Worm (Caenorhabditis elegans) whole organism, L1 larva: Measurements from ENCODE around the gene Y110A2AL.10.
A peak's percentile ranks its signal among the peaks of the same experiment; 100 is the strongest.

Source experiments
- Y116A8C.19 ChIP-seq: sonication (generic microtip); optimal IDR thresholded peaks from 2 replicates; lab custom pipeline; 2016; ENCODE audit warnings: missing compliant biosample characterization, missing genetic modification characterization, borderline replicate concordance
- aly-2 ChIP-seq: fragments of 150-350 bp; optimal IDR thresholded peaks from 2 replicates; lab custom pipeline; 2014; ENCODE audit warnings: missing biosample characterization, missing genetic modification characterization
- blmp-1 ChIP-seq: fragments of 150-350 bp; optimal IDR thresholded peaks from 2 replicates; lab custom pipeline; 2014; ENCODE audit warnings: missing biosample characterization, missing genetic modification characterization
- ceh-63 ChIP-seq: fragments of 200-800 bp; sonication (Bioruptor generic); optimal IDR thresholded peaks from 2 replicates; lab custom pipeline; 2018; ENCODE audit warnings: mild to moderate bottlenecking, missing genetic modification characterization, missing compliant biosample characterization
- ceh-8 ChIP-seq: fragments of 200-800 bp; sonication (Bioruptor generic); optimal IDR thresholded peaks from 2 replicates; lab custom pipeline; 2018; ENCODE audit warnings: mild to moderate bottlenecking, missing genetic modification characterization, moderate library complexity, missing compliant biosample characterization
- dpl-1 ChIP-seq, 3 experiments: fragments of 150-350 bp in 2 of 3; sonication (generic microtip) in 1 of 3; optimal IDR thresholded peaks; 2 replicates each; lab custom pipeline; 2014 to 2017; ENCODE audit warnings: missing biosample characterization in 3 of 3, missing genetic modification characterization in 3 of 3, missing genetic modification reagents in 3 of 3
- dsc-1 ChIP-seq: sonication (generic microtip); optimal IDR thresholded peaks from 2 replicates; lab custom pipeline; 2016; ENCODE audit warnings: mild to moderate bottlenecking, missing genetic modification characterization, missing compliant biosample characterization
- efl-3 ChIP-seq: fragments of 200-800 bp; sonication (Bioruptor generic); optimal IDR thresholded peaks from 2 replicates; lab custom pipeline; 2018; ENCODE audit warnings: mild to moderate bottlenecking, missing genetic modification characterization, missing compliant biosample characterization
- egl-13 ChIP-seq: sonication (generic microtip); optimal IDR thresholded peaks from 2 replicates; lab custom pipeline; 2016; ENCODE audit warnings: missing genotype, missing genetic modification reagents, missing genetic modification characterization, missing compliant biosample characterization
- elt-3 ChIP-seq, 6 experiments: fragments of 150-350 bp in 1 of 6; sonication (generic microtip); optimal IDR thresholded peaks; 2 replicates each; lab custom pipeline; 2017 to 2018; ENCODE audit warnings: missing biosample characterization in 6 of 6, missing genetic modification characterization in 6 of 6, inconsistent platforms in 1 of 6
- ets-5 ChIP-seq: fragments of 200-800 bp; sonication (Bioruptor generic); IDR thresholded peaks from 2 replicates; pipeline ENCODE4 v1.3.6; 2022; ENCODE audit warnings: missing genetic modification characterization, missing compliant biosample characterization
- fkh-4 ChIP-seq: sonication (generic microtip); optimal IDR thresholded peaks from 2 replicates; lab custom pipeline; 2016; ENCODE audit warnings: missing compliant biosample characterization, missing genetic modification characterization, borderline replicate concordance
- fkh-8 ChIP-seq: sonication (generic microtip); optimal IDR thresholded peaks from 2 replicates; lab custom pipeline; 2016; ENCODE audit warnings: mild to moderate bottlenecking, missing genetic modification characterization, missing compliant biosample characterization
- fos-1 ChIP-seq: fragments of 150-350 bp; optimal IDR thresholded peaks from 2 replicates; lab custom pipeline; 2014; ENCODE audit warnings: missing biosample characterization, missing genetic modification characterization
- grh-1 ChIP-seq: fragments of 200-800 bp; sonication (Bioruptor generic); IDR thresholded peaks from 2 replicates; pipeline ENCODE4 v1.3.6; 2022; ENCODE audit warnings: missing genetic modification reagents, missing genetic modification characterization, missing compliant biosample characterization
- hlh-17 ChIP-seq: fragments of 200-800 bp; sonication (Bioruptor generic); optimal IDR thresholded peaks from 2 replicates; lab custom pipeline; 2018; ENCODE audit warnings: missing genetic modification characterization, mild to moderate bottlenecking, missing compliant biosample characterization, moderate library complexity, borderline replicate concordance
- hlh-4 ChIP-seq: sonication (generic microtip); optimal IDR thresholded peaks from 2 replicates; lab custom pipeline; 2016; ENCODE audit warnings: mild to moderate bottlenecking, missing genetic modification characterization, missing compliant biosample characterization
- hpl-2 ChIP-seq: fragments of 150-350 bp; optimal IDR thresholded peaks from 2 replicates; lab custom pipeline; 2014; ENCODE audit warnings: missing biosample characterization, missing genetic modification reagents, missing genetic modification characterization
- lin-13 ChIP-seq: fragments of 150-350 bp; optimal IDR thresholded peaks from 2 replicates; lab custom pipeline; 2014; ENCODE audit warnings: missing biosample characterization, missing genetic modification reagents, missing genetic modification characterization
- lin-14 ChIP-seq: fragments of 200-800 bp; sonication (Bioruptor generic); optimal IDR thresholded peaks from 2 replicates; lab custom pipeline; 2018; ENCODE audit warnings: mild to moderate bottlenecking, missing genetic modification characterization, moderate library complexity, missing compliant biosample characterization
- lin-15B ChIP-seq: fragments of 150-350 bp; sonication (generic microtip); optimal IDR thresholded peaks from 3 replicates; lab custom pipeline; 2014; ENCODE audit warnings: missing biosample characterization, missing genetic modification characterization
- lin-35 ChIP-seq, 2 experiments: fragments of 150-350 bp; optimal IDR thresholded peaks; 2 replicates each; lab custom pipeline; 2014; ENCODE audit warnings: missing biosample characterization in 2 of 2, missing genetic modification characterization in 2 of 2, missing genetic modification reagents in 2 of 2
- mab-9 ChIP-seq: fragments of 200-800 bp; sonication (Bioruptor generic); IDR thresholded peaks from 2 replicates; pipeline ENCODE4 v1.3.6; 2022; ENCODE audit warnings: missing genetic modification reagents, missing genetic modification characterization, missing compliant biosample characterization
- mdl-1 ChIP-seq, 2 experiments: fragments of 150-350 bp; optimal IDR thresholded peaks; 2 replicates each; lab custom pipeline; 2014 to 2017; ENCODE audit warnings: missing biosample characterization in 2 of 2, missing genetic modification characterization in 2 of 2, inconsistent platforms in 1 of 2
- mef-2 ChIP-seq: fragments of 150-350 bp; optimal IDR thresholded peaks from 2 replicates; lab custom pipeline; 2014; ENCODE audit warnings: missing biosample characterization, missing genetic modification characterization
- mep-1 ChIP-seq: fragments of 150-350 bp; optimal IDR thresholded peaks from 2 replicates; lab custom pipeline; 2014; ENCODE audit warnings: missing biosample characterization, missing genetic modification characterization
- nhr-11 ChIP-seq: fragments of 150-350 bp; optimal IDR thresholded peaks from 2 replicates; lab custom pipeline; 2014; ENCODE audit warnings: missing biosample characterization, missing genetic modification characterization
- nhr-19 ChIP-seq: fragments of 200-800 bp; sonication (Bioruptor generic); conservative IDR thresholded peaks from 2 replicates; pipeline ENCODE4 v1.3.6; 2022; ENCODE audit warnings: missing genetic modification characterization, missing compliant biosample characterization
- nhr-20 ChIP-seq: sonication (generic microtip); optimal IDR thresholded peaks from 2 replicates; lab custom pipeline; 2016; ENCODE audit warnings: mild to moderate bottlenecking, missing genetic modification characterization, missing compliant biosample characterization
- nhr-28 ChIP-seq: fragments of 150-350 bp; optimal IDR thresholded peaks from 2 replicates; lab custom pipeline; 2014; ENCODE audit warnings: missing biosample characterization, missing genetic modification characterization
- nhr-71 ChIP-seq: sonication (generic microtip); optimal IDR thresholded peaks from 2 replicates; lab custom pipeline; 2016; ENCODE audit warnings: mild to moderate bottlenecking, missing genetic modification characterization, moderate library complexity, missing compliant biosample characterization
- nhr-84 ChIP-seq: sonication (generic microtip); optimal IDR thresholded peaks from 2 replicates; lab custom pipeline; 2017; ENCODE audit warnings: missing biosample characterization, missing genetic modification characterization
- nhr-85 ChIP-seq: sonication (generic microtip); peaks from one replicate; lab custom pipeline; 2016; ENCODE audit warnings: missing genetic modification characterization, inconsistent platforms, missing compliant biosample characterization
- rnt-1 ChIP-seq: sonication (generic microtip); optimal IDR thresholded peaks from 2 replicates; lab custom pipeline; 2016; ENCODE audit warnings: mild to moderate bottlenecking, missing genetic modification characterization, moderate library complexity, missing compliant biosample characterization
- skn-1 ChIP-seq: fragments of 150-350 bp; optimal IDR thresholded peaks from 2 replicates; lab custom pipeline; 2014; ENCODE audit warnings: missing biosample characterization, missing genetic modification characterization
- snpc-4 ChIP-seq: fragments of 150-350 bp; optimal IDR thresholded peaks from 2 replicates; lab custom pipeline; 2014; ENCODE audit warnings: missing biosample characterization, missing genetic modification characterization
- snu-23 ChIP-seq: sonication (generic microtip); optimal IDR thresholded peaks from 2 replicates; lab custom pipeline; 2016; ENCODE audit warnings: missing genetic modification characterization, missing compliant biosample characterization
- sox-4 ChIP-seq: sonication (generic microtip); optimal IDR thresholded peaks from 2 replicates; lab custom pipeline; 2016; ENCODE audit warnings: missing genetic modification characterization, missing compliant biosample characterization
- sup-37 ChIP-seq: fragments of 200-800 bp; sonication (Bioruptor generic); optimal IDR thresholded peaks from 2 replicates; lab custom pipeline; 2018; ENCODE audit warnings: mild to moderate bottlenecking, missing genetic modification characterization, missing compliant biosample characterization
- swsn-7 ChIP-seq: sonication (generic microtip); optimal IDR thresholded peaks from 2 replicates; lab custom pipeline; 2016; ENCODE audit warnings: missing genetic modification characterization, missing compliant biosample characterization
- unc-98 ChIP-seq: fragments of 200-800 bp; sonication (Bioruptor generic); IDR thresholded peaks from 2 replicates; pipeline ENCODE4 v1.3.6; 2022; ENCODE audit warnings: missing genetic modification characterization, missing compliant biosample characterization
- vab-15 ChIP-seq: sonication (generic microtip); optimal IDR thresholded peaks from 2 replicates; lab custom pipeline; 2017; ENCODE audit warnings: missing genotype, mild to moderate bottlenecking, missing genetic modification characterization, missing compliant biosample characterization
- xbp-1 ChIP-seq: sonication (generic microtip); optimal IDR thresholded peaks from 2 replicates; lab custom pipeline; 2016; ENCODE audit warnings: missing genetic modification characterization, missing compliant biosample characterization
- zag-1 ChIP-seq: fragments of 150-350 bp; optimal IDR thresholded peaks from 2 replicates; lab custom pipeline; 2014; ENCODE audit warnings: missing biosample characterization, missing genetic modification characterization
- zip-4 ChIP-seq: fragments of 200-800 bp; sonication (Bioruptor generic); optimal IDR thresholded peaks from 2 replicates; lab custom pipeline; 2018; ENCODE audit warnings: mild to moderate bottlenecking, missing genetic modification characterization, moderate library complexity, missing compliant biosample characterization
- ztf-11 ChIP-seq, 2 experiments: sonication (generic microtip); optimal IDR thresholded peaks; 2 replicates each; lab custom pipeline; 2016 to 2017; ENCODE audit warnings: missing genetic modification characterization in 2 of 2, missing biosample characterization in 1 of 2, missing compliant biosample characterization in 1 of 2
- ztf-4 ChIP-seq: fragments of 150-350 bp; optimal IDR thresholded peaks from 2 replicates; lab custom pipeline; 2014; ENCODE audit warnings: missing biosample characterization, missing genetic modification characterization

Y110A2AL.10 gene

DNA sequence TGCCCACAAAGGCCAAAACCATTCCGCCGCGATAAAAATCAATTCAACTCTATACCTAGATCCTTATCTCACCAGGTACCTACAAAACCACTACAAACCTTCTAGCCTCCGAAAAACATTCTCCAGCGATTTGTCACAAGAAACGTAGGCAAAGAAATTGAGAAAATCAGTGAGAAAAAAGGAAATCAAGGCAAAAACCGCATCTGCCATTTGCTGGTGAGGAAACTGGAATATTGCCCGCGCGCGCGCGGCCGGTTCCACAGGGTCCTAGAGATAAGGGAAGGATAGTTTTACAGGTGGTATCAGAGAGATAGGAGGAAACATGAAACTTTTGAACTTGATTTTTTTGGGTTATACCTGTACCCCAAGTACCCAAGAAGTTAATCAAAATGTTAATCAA, 14.2 kb downstream of the Y110A2AL.10 start (continued):
- TF ChIP-seq egl-13 (tag; lab: Kevin White, UChicago) (no peak), fos-1 (tag; lab: Kevin White, UChicago) (no peak), rnt-1 (peak; percentile 29), elt-3 (tag; optimal IDR thresholded peaks at IDR 0.05; lab: Kevin White, UChicago) (peak; percentile 16 to 88 (median 73)), hlh-4 (tag; lab: Kevin White, UChicago) (no peak), lin-13 (GFP tag; lab: Kevin White, UChicago) (no peak), grh-1 (GFP tag; lab: Robert Waterston, UW) (no peak), nhr-20 (tag; lab: Kevin White, UChicago) (peak; percentile 35), snpc-4 (tag; lab: Kevin White, UChicago) (no peak), efl-3 (no peak), nhr-84 (tag; lab: Kevin White, UChicago) (no peak), ets-5 (GFP tag; lab: Robert Waterston, UW) (no peak), hpl-2 (GFP tag; lab: Kevin White, UChicago) (no peak), nhr-11 (tag; lab: Kevin White, UChicago) (no peak), ztf-11 (tag; optimal IDR thresholded peaks at IDR 0.05; lab: Kevin White, UChicago) (no peak), nhr-28 (tag; lab: Kevin White, UChicago) (no peak), zag-1 (tag; lab: Kevin White, UChicago) (no peak), sup-37 (no peak), sox-4 (tag; lab: Kevin White, UChicago) (no peak), zip-4 (GFP tag; lab: Kevin White, UChicago) (no peak), Y116A8C.19 (tag; lab: Kevin White, UChicago) (no peak), fkh-4 (tag; lab: Kevin White, UChicago) (no peak), blmp-1 (tag; lab: Kevin White, UChicago) (peak; percentile 79), aly-2 (tag; lab: Kevin White, UChicago) (no peak), skn-1 (tag; lab: Kevin White, UChicago) (no peak), hlh-17 (GFP tag; lab: Kevin White, UChicago) (no peak), mef-2 (no peak)

DNA sequence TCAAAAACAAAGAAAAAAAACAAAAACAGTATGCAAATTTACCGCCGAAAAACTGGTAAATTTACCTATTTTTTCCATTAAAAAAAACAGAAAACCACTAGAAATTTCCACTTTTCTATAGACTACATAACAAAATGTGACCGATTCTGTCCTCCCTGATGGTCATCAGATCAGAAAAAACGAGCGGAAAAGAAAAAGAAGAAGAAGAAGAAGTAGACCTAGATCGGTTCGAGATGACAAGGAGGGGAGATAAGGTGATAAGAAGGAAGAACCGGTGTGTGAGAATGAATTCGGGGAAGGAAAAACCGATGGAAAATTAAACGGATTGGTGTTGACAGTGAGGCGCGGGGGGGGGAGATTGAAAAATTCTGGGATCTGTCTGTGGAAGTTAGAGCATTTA, 15.6 kb downstream of the Y110A2AL.10 start:
- TF ChIP-seq rnt-1 (no peak), elt-3 (tag; optimal IDR thresholded peaks at IDR 0.05; lab: Kevin White, UChicago) (peak in 3 of 6 experiments; percentile 7 to 84 (median 35)), blmp-1 (tag; lab: Kevin White, UChicago) (peak; percentile 68), lin-35 (GFP tag; optimal IDR thresholded peaks at IDR 0.05; lab: Kevin White, UChicago) (peak in 1 of 2 experiments; percentile 27), ceh-8 (GFP tag; lab: Kevin White, UChicago) (no peak), nhr-85 (peak; percentile 55), hlh-4 (tag; lab: Kevin White, UChicago) (no peak)

DNA sequence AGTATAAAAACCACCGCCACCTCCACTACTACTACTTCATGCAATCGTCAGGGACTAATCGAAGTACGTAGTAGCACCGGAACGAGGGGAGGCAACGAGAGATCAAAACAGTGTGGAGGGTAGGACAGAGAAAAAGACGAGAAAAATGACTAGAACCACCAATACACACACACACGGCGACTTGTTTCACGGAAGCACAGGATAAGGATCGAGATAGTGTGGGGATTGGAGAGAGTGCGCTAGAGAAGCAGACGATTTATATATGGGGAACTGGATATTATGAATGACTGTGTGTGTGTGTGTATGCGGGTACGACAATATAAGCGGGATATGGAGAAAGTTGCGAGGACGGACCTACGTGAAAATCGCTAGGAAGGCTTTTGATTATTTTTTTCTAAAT, 16.9 kb downstream of the Y110A2AL.10 start:
- TF ChIP-seq dsc-1 (tag; lab: Kevin White, UChicago), result no peak
- TF ChIP-seq xbp-1 (tag; lab: Kevin White, UChicago), result no peak
- peak; percentile 25 for TF ChIP-seq mep-1 (tag; lab: Kevin White, UChicago)
- peak; percentile 74 for TF ChIP-seq blmp-1 (tag; lab: Kevin White, UChicago)
- TF ChIP-seq dpl-1 (GFP tag; optimal IDR thresholded peaks at IDR 0.05; lab: Kevin White, UChicago), result peak in 1 of 3 experiments; percentile 10
- peak; percentile 7 for TF ChIP-seq swsn-7 (tag; lab: Kevin White, UChicago)
- 0 out of 2 replicates have a peak, but pooled peaks have one; percentile 45 for TF ChIP-seq grh-1 (GFP tag; lab: Robert Waterston, UW)
- no peak for TF ChIP-seq mdl-1 (tag; optimal IDR thresholded peaks at IDR 0.05; lab: Kevin White, UChicago)
- no peak for TF ChIP-seq fkh-8 (tag; lab: Kevin White, UChicago)
- no peak for TF ChIP-seq ceh-63 (GFP tag; lab: Kevin White, UChicago)
- no peak for TF ChIP-seq vab-15 (tag; lab: Kevin White, UChicago)
- TF ChIP-seq elt-3 (tag; optimal IDR thresholded peaks at IDR 0.05; lab: Kevin White, UChicago), result peak in 2 of 6 experiments; percentile 1 to 22
- TF ChIP-seq hpl-2 (GFP tag; lab: Kevin White, UChicago), result no peak
- no peak for TF ChIP-seq lin-15B (tag; lab: Kevin White, UChicago)
- 0 out of 2 replicates have a peak, but pooled peaks have one; percentile 15 for TF ChIP-seq nhr-19 (GFP tag; lab: Robert Waterston, UW)
- peak; percentile 20 for TF ChIP-seq ztf-4 (tag; lab: Kevin White, UChicago)
- peak; percentile 25 for TF ChIP-seq nhr-71 (tag; lab: Kevin White, UChicago)
- no peak for TF ChIP-seq mab-9
- peak; percentile 40 for TF ChIP-seq snu-23 (GFP tag; lab: Kevin White, UChicago)
- TF ChIP-seq lin-14 (GFP tag; lab: Kevin White, UChicago), result peak; percentile 33
- TF ChIP-seq lin-13 (GFP tag; lab: Kevin White, UChicago), result no peak
- no peak for TF ChIP-seq unc-98
